Worm (Caenorhabditis elegans) whole organism, L2 larva: ENCODE data around the gene str-74.

Experiments used
- C34F6.9 ChIP-seq: fragments of 150-350 bp; optimal IDR thresholded peaks from 2 replicates; lab custom pipeline; 2014; ENCODE audit warnings: missing biosample characterization, missing genetic modification characterization
- F13H6.1 ChIP-seq: sonication (generic microtip); optimal IDR thresholded peaks from 2 replicates; lab custom pipeline; 2016; ENCODE audit warnings: missing genetic modification characterization, missing compliant biosample characterization
- aly-2 ChIP-seq: fragments of 150-350 bp; optimal IDR thresholded peaks from 2 replicates; lab custom pipeline; 2014; ENCODE audit warnings: missing biosample characterization, missing genetic modification characterization
- ama-1 ChIP-seq: fragments of 150-350 bp; optimal IDR thresholded peaks from 2 replicates; lab custom pipeline; 2018; ENCODE audit warnings: inconsistent platforms
- elt-1 ChIP-seq: fragments of 150-350 bp; optimal IDR thresholded peaks from 2 replicates; lab custom pipeline; 2014; ENCODE audit warnings: missing biosample characterization, missing genetic modification characterization
- fos-1 ChIP-seq: fragments of 150-350 bp; optimal IDR thresholded peaks from 2 replicates; lab custom pipeline; 2014; ENCODE audit warnings: missing biosample characterization, missing genetic modification characterization
- lin-13 ChIP-seq: fragments of 150-350 bp; optimal IDR thresholded peaks from 2 replicates; lab custom pipeline; 2014; ENCODE audit warnings: missing biosample characterization, missing genetic modification reagents, missing genetic modification characterization
- lin-39 ChIP-seq: fragments of 150-350 bp; optimal IDR thresholded peaks from 2 replicates; lab custom pipeline; 2014; ENCODE audit warnings: missing biosample characterization, missing genetic modification reagents, missing genetic modification characterization
- lsy-2 ChIP-seq, 2 experiments: fragments of 150-350 bp in 1 of 2; sonication (generic microtip) in 1 of 2; optimal IDR thresholded peaks; 2 replicates each; lab custom pipeline; 2014 to 2017; ENCODE audit warnings: missing biosample characterization in 2 of 2, missing genetic modification characterization in 2 of 2
- nhr-12 ChIP-seq: fragments of 150-350 bp; optimal IDR thresholded peaks from 2 replicates; lab custom pipeline; 2014; ENCODE audit warnings: missing biosample characterization, missing genetic modification characterization
- snpc-4 ChIP-seq: fragments of 150-350 bp; optimal IDR thresholded peaks from 2 replicates; lab custom pipeline; 2014; ENCODE audit warnings: missing biosample characterization, missing genetic modification characterization
- unc-39 ChIP-seq: fragments of 150-350 bp; optimal IDR thresholded peaks from 2 replicates; lab custom pipeline; 2014; ENCODE audit warnings: missing biosample characterization, missing genetic modification characterization
- ztf-11 ChIP-seq: sonication (generic microtip); optimal IDR thresholded peaks from 2 replicates; lab custom pipeline; 2017; ENCODE audit warnings: missing biosample characterization, missing genetic modification characterization

ce11 chrX:10206008-10206407 lies 34.8 kb downstream of the str-74 start:
- no peak for TF ChIP-seq nhr-12
- TF ChIP-seq fos-1, result no peak
- TF ChIP-seq unc-39 (tag; lab: Kevin White, UChicago), result no peak
- TF ChIP-seq lin-39 (tag; lab: Kevin White, UChicago), result no peak
- no peak for TF ChIP-seq ama-1 (lab: Kevin White, UChicago)
- TF ChIP-seq elt-1 (tag; lab: Kevin White, UChicago), result no peak
- TF ChIP-seq snpc-4 (tag; lab: Kevin White, UChicago), result no peak
- no peak for TF ChIP-seq C34F6.9 (tag; lab: Kevin White, UChicago)
- TF ChIP-seq ztf-11 (tag; lab: Kevin White, UChicago), result no peak
- TF ChIP-seq F13H6.1 (tag; lab: Kevin White, UChicago), result no peak
- no peak for TF ChIP-seq lsy-2 (tag; optimal IDR thresholded peaks at IDR 0.05; lab: Kevin White, UChicago)
- TF ChIP-seq lin-13 (GFP tag; lab: Kevin White, UChicago), result no peak
- TF ChIP-seq aly-2 (tag; lab: Kevin White, UChicago), result no peak
